Fruit fly (Drosophila melanogaster) whole organism, embryonic: Measurements from ENCODE around the gene Cyp313a2.

Experiments used
- Abd-B ChIP-seq: fragments of 200-800 bp; sonication (Bioruptor generic); optimal IDR thresholded peaks from 2 replicates; lab custom pipeline; 2018; ENCODE audit warnings: missing biosample characterization, mild to moderate bottlenecking, missing genetic modification characterization, moderate library complexity
- Bdp1 ChIP-seq: fragments of 200-800 bp; sonication (Bioruptor generic); optimal IDR thresholded peaks from 3 replicates; lab custom pipeline; 2016; ENCODE audit warnings: missing biosample characterization, missing genetic modification characterization
- CG10209 ChIP-seq: fragments of 200-800 bp; sonication (Bioruptor generic); optimal IDR thresholded peaks from 3 replicates; lab custom pipeline; 2017; ENCODE audit warnings: missing biosample characterization, mild to moderate bottlenecking, missing genetic modification characterization, missing genetic modification reagents
- CG10565 ChIP-seq: fragments of 200-800 bp; sonication (Bioruptor generic); optimal IDR thresholded peaks from 3 replicates; lab custom pipeline; 2016; ENCODE audit warnings: missing biosample characterization, mild to moderate bottlenecking, missing genetic modification characterization
- CG10979 ChIP-seq: fragments of 200-800 bp; sonication (Bioruptor generic); optimal IDR thresholded peaks from 2 replicates; lab custom pipeline; 2018; ENCODE audit warnings: missing biosample characterization, mild to moderate bottlenecking, missing genetic modification characterization, moderate library complexity
- CG11695 ChIP-seq: fragments of 200-800 bp; sonication (Bioruptor generic); IDR thresholded peaks from 3 replicates; pipeline ENCODE4 v1.3.6; 2022; ENCODE audit warnings: missing biosample characterization, missing genetic modification characterization
- CG12236 ChIP-seq: fragments of 200-800 bp; sonication (Bioruptor generic); optimal IDR thresholded peaks from 2 replicates; lab custom pipeline; 2016; ENCODE audit warnings: missing biosample characterization, missing genetic modification characterization
- CG14667 ChIP-seq: fragments of 200-800 bp; sonication (Bioruptor generic); IDR thresholded peaks from 2 replicates; pipeline ENCODE4 v1.3.6; 2022; ENCODE audit warnings: missing biosample characterization, missing genetic modification characterization
- CG15514 ChIP-seq: fragments of 200-800 bp; sonication (Bioruptor generic); optimal IDR thresholded peaks from 3 replicates; lab custom pipeline; 2017; ENCODE audit warnings: missing biosample characterization, missing genetic modification characterization, mild to moderate bottlenecking, moderate library complexity, missing genetic modification reagents
- CG18764 ChIP-seq: fragments of 200-800 bp; sonication (Bioruptor generic); optimal IDR thresholded peaks from 3 replicates; lab custom pipeline; 2016; ENCODE audit warnings: missing biosample characterization, missing genetic modification characterization
- CG31365 ChIP-seq: fragments of 200-800 bp; sonication (Bioruptor generic); optimal IDR thresholded peaks from 2 replicates; lab custom pipeline; 2018; ENCODE audit warnings: missing biosample characterization, mild to moderate bottlenecking, missing genetic modification characterization
- CG32772 ChIP-seq: fragments of 200-800 bp; sonication (Bioruptor generic); IDR thresholded peaks from 2 replicates; pipeline ENCODE4 v1.3.6; 2022; ENCODE audit warnings: missing biosample characterization, missing genetic modification characterization
- CG5245 ChIP-seq: fragments of 200-800 bp; sonication (Bioruptor generic); optimal IDR thresholded peaks from 3 replicates; lab custom pipeline; 2016; ENCODE audit warnings: missing biosample characterization, missing genetic modification characterization
- CG5953 ChIP-seq: fragments of 200-800 bp; sonication (Bioruptor generic); IDR thresholded peaks from 2 replicates; pipeline ENCODE4 v1.3.6; 2022; ENCODE audit warnings: missing biosample characterization, missing genetic modification characterization
- CG6272 ChIP-seq: fragments of 200-800 bp; sonication (Bioruptor generic); IDR thresholded peaks from 2 replicates; pipeline ENCODE4 v1.3.6; 2022; ENCODE audit warnings: missing biosample characterization, missing genetic modification characterization
- CG6654 ChIP-seq: fragments of 200-800 bp; sonication (Bioruptor generic); optimal IDR thresholded peaks from 2 replicates; lab custom pipeline; 2017; ENCODE audit warnings: missing biosample characterization, mild to moderate bottlenecking, missing genetic modification characterization
- CG7357 ChIP-seq: fragments of 200-800 bp; sonication (Bioruptor generic); IDR thresholded peaks from 3 replicates; pipeline ENCODE4 v1.3.6; 2022; ENCODE audit warnings: missing biosample characterization, missing genetic modification characterization
- CG7556 ChIP-seq: fragments of 200-800 bp; sonication (Bioruptor generic); optimal IDR thresholded peaks from 2 replicates; lab custom pipeline; 2017; ENCODE audit warnings: missing biosample characterization, mild to moderate bottlenecking, missing genetic modification characterization
- CG8478 ChIP-seq: fragments of >200 bp; optimal IDR thresholded peaks from 2 replicates; lab custom pipeline; 2018
- D19B ChIP-seq: fragments of 200-800 bp; sonication (Bioruptor generic); optimal IDR thresholded peaks from 2 replicates; lab custom pipeline; 2017; ENCODE audit warnings: missing biosample characterization, mild to moderate bottlenecking, missing genetic modification characterization
- Doc2 ChIP-seq: fragments of 200-800 bp; sonication (Bioruptor generic); IDR thresholded peaks from 2 replicates; pipeline ENCODE4 v1.3.6; 2022; ENCODE audit warnings: missing biosample characterization, missing genetic modification characterization
- E2f2 ChIP-seq: fragments of 200-800 bp; sonication (Bioruptor generic); IDR thresholded peaks from 2 replicates; pipeline ENCODE4 v1.3.6; 2022; ENCODE audit warnings: missing biosample characterization, missing genetic modification characterization
- HLH4C ChIP-seq: fragments of 200-800 bp; sonication (Bioruptor generic); IDR thresholded peaks from 3 replicates; pipeline ENCODE4 v1.3.6; 2022; ENCODE audit warnings: missing biosample characterization, missing genetic modification characterization; ENCODE audit not compliant: partially characterized antibody
- Hey ChIP-seq: fragments of 200-800 bp; sonication (Bioruptor generic); optimal IDR thresholded peaks from 3 replicates; lab custom pipeline; 2018; ENCODE audit warnings: missing biosample characterization, mild to moderate bottlenecking, missing genetic modification characterization
- Lpt ChIP-seq: fragments of >200 bp; optimal IDR thresholded peaks from 2 replicates; lab custom pipeline; 2018; ENCODE audit warnings: missing biosample characterization, missing genetic modification characterization
- MESR4 ChIP-seq: fragments of 200-800 bp; sonication (Bioruptor generic); optimal IDR thresholded peaks from 2 replicates; lab custom pipeline; 2018; ENCODE audit warnings: missing biosample characterization, mild to moderate bottlenecking, missing genetic modification characterization, moderate library complexity
- Max ChIP-seq: fragments of 200-800 bp; sonication (Bioruptor generic); optimal IDR thresholded peaks from 2 replicates; lab custom pipeline; 2016; ENCODE audit warnings: missing biosample characterization, mild to moderate bottlenecking, missing genetic modification characterization
- Mes4 ChIP-seq: fragments of 200-800 bp; sonication (Bioruptor generic); optimal IDR thresholded peaks from 2 replicates; lab custom pipeline; 2016; ENCODE audit warnings: missing biosample characterization, missing genetic modification characterization
- Nf-YA ChIP-seq: fragments of 200-800 bp; sonication (Bioruptor generic); IDR thresholded peaks from 2 replicates; pipeline ENCODE4 v1.3.6; 2022; ENCODE audit warnings: missing biosample characterization, missing genetic modification characterization
- Oaz ChIP-seq: fragments of 200-800 bp; sonication (Bioruptor generic); IDR thresholded peaks from 2 replicates; pipeline ENCODE4 v1.3.6; 2022; ENCODE audit warnings: missing biosample characterization, missing genetic modification characterization
- Scr ChIP-seq: fragments of 200-800 bp; sonication (Bioruptor generic); IDR thresholded peaks from 2 replicates; pipeline ENCODE4 v1.3.6; 2022; ENCODE audit warnings: missing biosample characterization, missing genetic modification characterization; ENCODE audit not compliant: partially characterized antibody
- TFAM ChIP-seq: fragments of 200-800 bp; sonication (Bioruptor generic); optimal IDR thresholded peaks from 2 replicates; lab custom pipeline; 2017; ENCODE audit warnings: missing biosample characterization, missing genetic modification characterization, inconsistent platforms
- ara ChIP-seq: fragments of 200-800 bp; sonication (Bioruptor generic); IDR thresholded peaks from 2 replicates; pipeline ENCODE4 v1.3.6; 2022; ENCODE audit warnings: missing biosample characterization, missing genetic modification characterization
- cg ChIP-seq: fragments of 200-800 bp; sonication (Bioruptor generic); optimal IDR thresholded peaks from 3 replicates; lab custom pipeline; 2019; ENCODE audit warnings: missing biosample characterization, mild to moderate bottlenecking, missing genetic modification characterization, moderate library complexity
- dpn ChIP-seq, 2 experiments: fragments of 200-800 bp; sonication (Bioruptor generic); optimal IDR thresholded peaks; 3 replicates each; lab custom pipeline; 2016; ENCODE audit warnings: missing biosample characterization in 2 of 2, missing genetic modification characterization in 2 of 2
- gcm ChIP-seq: fragments of 200-800 bp; sonication (Bioruptor generic); optimal IDR thresholded peaks from 2 replicates; lab custom pipeline; 2019; ENCODE audit warnings: missing biosample characterization, mild to moderate bottlenecking, missing genetic modification characterization, moderate library complexity
- gsb ChIP-seq: fragments of 200-800 bp; sonication (Bioruptor generic); IDR thresholded peaks from 2 replicates; pipeline ENCODE4 v1.3.6; 2022; ENCODE audit warnings: missing biosample characterization, missing genetic modification characterization
- insv ChIP-seq, 2 experiments: fragments of 200-800 bp; sonication (Bioruptor generic); optimal IDR thresholded peaks; 3 replicates each; lab custom pipeline; 2016 to 2018; ENCODE audit warnings: missing biosample characterization in 2 of 2, missing genetic modification characterization in 2 of 2
- knrl ChIP-seq: fragments of 200-800 bp; sonication (Bioruptor generic); IDR thresholded peaks from 3 replicates; pipeline ENCODE4 v1.3.6; 2022; ENCODE audit warnings: missing biosample characterization, missing genetic modification characterization; ENCODE audit not compliant: partially characterized antibody
- mirr ChIP-seq: fragments of 200-800 bp; sonication (Bioruptor generic); optimal IDR thresholded peaks from 3 replicates; lab custom pipeline; 2018; ENCODE audit warnings: missing biosample characterization, mild to moderate bottlenecking, missing genetic modification characterization
- mld ChIP-seq: fragments of 200-800 bp; sonication (Bioruptor generic); IDR thresholded peaks from 3 replicates; pipeline ENCODE4 v1.3.6; 2022; ENCODE audit warnings: missing biosample characterization, missing genetic modification characterization; ENCODE audit not compliant: partially characterized antibody
- p53 ChIP-seq: fragments of 200-800 bp; sonication (Bioruptor generic); optimal IDR thresholded peaks from 2 replicates; lab custom pipeline; 2016; ENCODE audit warnings: missing biosample characterization, missing genetic modification characterization
- pb ChIP-seq: fragments of 200-800 bp; sonication (Bioruptor generic); optimal IDR thresholded peaks from 3 replicates; lab custom pipeline; 2016; ENCODE audit warnings: missing biosample characterization, missing genetic modification characterization
- phol ChIP-seq: fragments of 200-800 bp; sonication (Bioruptor generic); optimal IDR thresholded peaks from 3 replicates; lab custom pipeline; 2018; ENCODE audit warnings: missing biosample characterization, mild to moderate bottlenecking, missing genetic modification characterization, moderate library complexity
- prd ChIP-seq, 3 experiments: fragments of >200 bp in 2 of 3; fragments of 200-800 bp in 1 of 3; sonication (Bioruptor generic) in 1 of 3; optimal IDR thresholded peaks in 2 of 3; IDR thresholded peaks in 1 of 3; 2 replicates in 2 of 3; 3 replicates in 1 of 3; pipeline versions ENCODE4 v1.3.6 to Lab custom; 2017 to 2022; ENCODE audit warnings: missing biosample characterization in 1 of 3, missing genetic modification characterization in 1 of 3
- pum ChIP-seq: fragments of 200-800 bp; sonication (Bioruptor generic); optimal IDR thresholded peaks from 2 replicates; lab custom pipeline; 2016; ENCODE audit warnings: missing biosample characterization, missing genetic modification characterization
- sens-2 ChIP-seq: fragments of 200-800 bp; sonication (Bioruptor generic); IDR thresholded peaks from 2 replicates; pipeline ENCODE4 v1.3.6; 2022; ENCODE audit warnings: missing biosample characterization, missing genetic modification characterization
- sim ChIP-seq: fragments of 200-800 bp; sonication (Bioruptor generic); IDR thresholded peaks from 2 replicates; pipeline ENCODE4 v1.3.6; 2022; ENCODE audit warnings: missing biosample characterization, missing genetic modification characterization
- slbo ChIP-seq: fragments of 200-800 bp; sonication (Bioruptor generic); IDR thresholded peaks from 2 replicates; pipeline ENCODE4 v1.3.6; 2022; ENCODE audit warnings: missing biosample characterization, missing genetic modification characterization
- zen ChIP-seq: fragments of 200-800 bp; sonication (Bioruptor generic); optimal IDR thresholded peaks from 3 replicates; lab custom pipeline; 2018; ENCODE audit warnings: missing biosample characterization, mild to moderate bottlenecking, missing genetic modification characterization, moderate library complexity

Gene Cyp313a2

DNA sequence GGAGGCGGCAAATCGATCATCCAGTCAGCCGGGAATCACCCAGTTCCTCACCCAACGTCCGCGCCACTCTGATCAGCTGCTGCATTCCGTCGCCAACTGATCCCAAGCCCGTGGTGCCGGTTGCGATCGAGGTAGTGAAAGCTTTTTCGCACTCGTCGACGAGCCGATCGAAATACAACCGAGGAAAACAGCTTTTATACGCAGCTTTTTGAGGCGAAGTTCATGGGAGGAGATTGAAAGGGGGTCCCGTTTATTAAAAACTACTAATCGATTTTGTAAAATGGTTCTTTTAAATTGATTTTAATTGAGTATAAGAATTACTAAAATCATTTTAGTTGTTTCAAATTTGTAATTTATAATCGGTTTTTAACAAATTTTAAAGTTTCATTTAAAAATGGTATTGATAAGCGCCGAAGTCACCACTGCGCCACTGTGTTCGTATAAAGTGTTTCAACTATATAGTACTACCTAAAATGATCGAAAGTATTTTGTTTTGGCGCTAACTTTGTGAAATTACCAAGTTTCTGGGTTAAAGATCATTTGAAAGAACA, 15.3 kb downstream of the Cyp313a2 start, which contains the start of gene CG4860 (continued):
- TF ChIP-seq E2f2 (GFP tag; lab: Robert Waterston, UW) (peak; percentile 60; the same call in 1 of the 2 replicates), zen (peak; percentile 26), CG10565 (GFP tag; lab: Kevin White, UChicago) (peak; percentile 23), Hey (tag; lab: Kevin White, UChicago) (no peak), Abd-B (GFP tag; lab: Kevin White, UChicago) (peak; percentile 81), pb (GFP tag; lab: Kevin White, UChicago) (peak; percentile 54), MESR4 (GFP tag; lab: Kevin White, UChicago) (peak; percentile 19), CG31365 (peak; percentile 42), CG7357 (GFP tag; lab: Robert Waterston, UW) (peak; percentile 71), CG6272 (peak; percentile 80), prd (optimal IDR thresholded peaks at IDR 0.05; lab: Kevin White, UChicago) (no peak), prd (GFP tag; IDR thresholded peaks at IDR 0.05; lab: Robert Waterston, UW) (peak; percentile 86), mld (GFP tag; lab: Robert Waterston, UW) (no peak), pum (peak; percentile 84), sens-2 (peak; percentile 62; the same call in 1 of the 2 replicates), sim (GFP tag; lab: Robert Waterston, UW) (peak; percentile 57; the same call in 1 of the 2 replicates), phol (tag; lab: Kevin White, UChicago) (peak; percentile 83), HLH4C (GFP tag; lab: Robert Waterston, UW) (0 out of 3 replicates have a peak, but pooled peaks have one; percentile 6), p53 (GFP tag; lab: Kevin White, UChicago) (peak; percentile 69), CG32772 (GFP tag; lab: Robert Waterston, UW) (peak; percentile 68), CG7556 (GFP tag; lab: Kevin White, UChicago) (peak; percentile 91), CG6654 (GFP tag; lab: Kevin White, UChicago) (peak; percentile 55), Max (peak; percentile 80), CG12236 (GFP tag; lab: Kevin White, UChicago) (peak; percentile 65), gcm (GFP tag; lab: Kevin White, UChicago) (peak; percentile 81), knrl (GFP tag; lab: Robert Waterston, UW) (no peak), Doc2 (GFP tag; lab: Robert Waterston, UW) (no peak; the same call in 1 of the 2 replicates), CG5245 (peak; percentile 81), TFAM (GFP tag; lab: Kevin White, UChicago) (peak; percentile 49), Oaz (GFP tag; lab: Robert Waterston, UW) (0 out of 2 replicates have a peak, but pooled peaks have one; percentile 16), ara (GFP tag; lab: Robert Waterston, UW) (peak; percentile 79), cg (GFP tag; lab: Kevin White, UChicago) (no peak), Mes4 (peak; percentile 70), mirr (GFP tag; lab: Kevin White, UChicago) (peak; percentile 35), dpn (GFP tag; optimal IDR thresholded peaks at IDR 0.05; lab: Kevin White, UChicago) (peak; percentile 89 to 92), insv (GFP tag; optimal IDR thresholded peaks at IDR 0.05; lab: Kevin White, UChicago) (peak in 1 of 2 experiments; percentile 11), CG18764 (peak; percentile 75), gsb (peak; percentile 78; the same call in 1 of the 2 replicates), Bdp1 (GFP tag; lab: Kevin White, UChicago) (peak; percentile 65), Scr (GFP tag; lab: Robert Waterston, UW) (no peak), CG10979 (peak; percentile 76), CG11695 (GFP tag; lab: Robert Waterston, UW) (peak; percentile 92), slbo (GFP tag; lab: Robert Waterston, UW) (peak; percentile 94), CG8478 (lab: Kevin White, UChicago) (no peak), D19B (GFP tag; lab: Kevin White, UChicago) (peak; percentile 57), CG10209 (GFP tag; lab: Kevin White, UChicago) (peak; percentile 85), Nf-YA (GFP tag; lab: Robert Waterston, UW) (peak; percentile 68), CG5953 (GFP tag; lab: Robert Waterston, UW) (peak; percentile 80), Lpt (GFP tag; lab: Kevin White, UChicago) (no peak), CG15514 (GFP tag; lab: Kevin White, UChicago) (peak; percentile 71), CG14667 (GFP tag; lab: Robert Waterston, UW) (peak; percentile 80)
